Worm (Caenorhabditis elegans) whole organism, L3 larva: ENCODE results near the gene cutl-15.
A peak's percentile ranks its signal among the peaks of the same experiment; 100 is the strongest.

ENCODE experiments used
- R02D3.7 ChIP-seq: fragments of 150-350 bp; optimal IDR thresholded peaks from 2 replicates; lab custom pipeline; 2014; ENCODE audit warnings: missing biosample characterization, missing genetic modification characterization
- ZK546.5 ChIP-seq: sonication (generic microtip); optimal IDR thresholded peaks from 2 replicates; lab custom pipeline; 2017; ENCODE audit warnings: missing biosample characterization, missing genetic modification characterization
- ama-1 ChIP-seq: fragments of 150-350 bp; optimal IDR thresholded peaks from 2 replicates; lab custom pipeline; 2018
- ceh-16 ChIP-seq: sonication (generic microtip); optimal IDR thresholded peaks from 2 replicates; lab custom pipeline; 2017; ENCODE audit warnings: missing biosample characterization, missing genetic modification characterization
- ceh-28 ChIP-seq: fragments of 150-350 bp; optimal IDR thresholded peaks from 2 replicates; lab custom pipeline; 2014; ENCODE audit warnings: missing biosample characterization, missing genetic modification reagents, missing genetic modification characterization
- daf-12 ChIP-seq: fragments of 150-350 bp; optimal IDR thresholded peaks from 2 replicates; lab custom pipeline; 2014; ENCODE audit warnings: missing biosample characterization, missing genetic modification reagents, missing genetic modification characterization
- egl-27 ChIP-seq: sonication (generic microtip); optimal IDR thresholded peaks from 4 replicates; lab custom pipeline; 2017; ENCODE audit warnings: missing biosample characterization, missing genetic modification reagents, missing genetic modification characterization
- egl-5 ChIP-seq: fragments of 150-350 bp; optimal IDR thresholded peaks from 2 replicates; lab custom pipeline; 2017; ENCODE audit warnings: missing biosample characterization, missing genetic modification reagents, missing genetic modification characterization, inconsistent platforms
- elt-1 ChIP-seq: fragments of 150-350 bp; optimal IDR thresholded peaks from 2 replicates; lab custom pipeline; 2014; ENCODE audit warnings: missing biosample characterization, missing genetic modification characterization
- elt-2 ChIP-seq: sonication (generic microtip); optimal IDR thresholded peaks from 2 replicates; lab custom pipeline; 2016; ENCODE audit warnings: missing genetic modification reagents, mild to moderate bottlenecking, missing genetic modification characterization, missing compliant biosample characterization
- eor-1 ChIP-seq, 2 experiments: fragments of 150-350 bp; optimal IDR thresholded peaks; 2 replicates each; lab custom pipeline; 2014 to 2018; ENCODE audit warnings: missing biosample characterization in 2 of 2, missing genetic modification characterization in 2 of 2
- fkh-10 ChIP-seq: sonication (generic microtip); optimal IDR thresholded peaks from 2 replicates; lab custom pipeline; 2017; ENCODE audit warnings: missing biosample characterization, missing genetic modification reagents, missing genetic modification characterization
- fkh-2 ChIP-seq: fragments of 150-350 bp; optimal IDR thresholded peaks from 2 replicates; lab custom pipeline; 2014; ENCODE audit warnings: missing biosample characterization, missing genetic modification reagents, missing genetic modification characterization
- jun-1 ChIP-seq: fragments of 150-350 bp; optimal IDR thresholded peaks from 2 replicates; lab custom pipeline; 2014; ENCODE audit warnings: missing biosample characterization, missing genetic modification reagents, missing genetic modification characterization
- lin-15B ChIP-seq: fragments of 150-350 bp; optimal IDR thresholded peaks from 2 replicates; lab custom pipeline; 2014; ENCODE audit warnings: missing biosample characterization, missing genetic modification characterization
- lin-39 ChIP-seq: fragments of 150-350 bp; optimal IDR thresholded peaks from 2 replicates; lab custom pipeline; 2018; ENCODE audit warnings: missing biosample characterization, missing genetic modification reagents, missing genetic modification characterization
- lsy-12 ChIP-seq: sonication (generic microtip); optimal IDR thresholded peaks from 2 replicates; lab custom pipeline; 2016; ENCODE audit warnings: mild to moderate bottlenecking, missing genetic modification characterization, missing compliant biosample characterization
- nfya-1 ChIP-seq: sonication (generic microtip); optimal IDR thresholded peaks from 2 replicates; lab custom pipeline; 2017; ENCODE audit warnings: missing genetic modification characterization, mild to moderate bottlenecking, missing compliant biosample characterization, antibody characterized with exemption, moderate library complexity; ENCODE audit not compliant: insufficient read depth
- nhr-12 ChIP-seq: fragments of 150-350 bp; optimal IDR thresholded peaks from 2 replicates; lab custom pipeline; 2014; ENCODE audit warnings: missing biosample characterization, missing genetic modification characterization
- nhr-23 ChIP-seq: fragments of 150-350 bp; optimal IDR thresholded peaks from 2 replicates; lab custom pipeline; 2014; ENCODE audit warnings: missing biosample characterization, missing genetic modification reagents, missing genetic modification characterization
- nhr-237 ChIP-seq: fragments of 150-350 bp; optimal IDR thresholded peaks from 2 replicates; lab custom pipeline; 2014; ENCODE audit warnings: missing biosample characterization, missing genetic modification characterization
- nhr-25 ChIP-seq: sonication (generic microtip); optimal IDR thresholded peaks from 2 replicates; lab custom pipeline; 2017; ENCODE audit warnings: missing biosample characterization, missing genetic modification characterization
- nhr-28 ChIP-seq: fragments of 150-350 bp; optimal IDR thresholded peaks from 2 replicates; lab custom pipeline; 2014; ENCODE audit warnings: missing biosample characterization, missing genetic modification characterization
- nhr-43 ChIP-seq: sonication (generic microtip); optimal IDR thresholded peaks from 2 replicates; lab custom pipeline; 2016; ENCODE audit warnings: mild to moderate bottlenecking, missing genetic modification characterization, missing compliant biosample characterization; ENCODE audit not compliant: poor library complexity, severe bottlenecking
- nhr-76 ChIP-seq: fragments of 150-350 bp; sonication (generic microtip); optimal IDR thresholded peaks from 5 replicates; lab custom pipeline; 2014; ENCODE audit warnings: missing biosample characterization, missing genetic modification characterization
- nhr-77 ChIP-seq: fragments of 150-350 bp; optimal IDR thresholded peaks from 2 replicates; lab custom pipeline; 2014; ENCODE audit warnings: missing biosample characterization, missing genetic modification characterization
- pha-4 ChIP-seq: fragments of 150-350 bp; optimal IDR thresholded peaks from 2 replicates; lab custom pipeline; 2014; ENCODE audit warnings: missing biosample characterization, missing genetic modification reagents, missing genetic modification characterization
- sea-2 ChIP-seq: fragments of 150-350 bp; sonication (generic microtip); optimal IDR thresholded peaks from 4 replicates; lab custom pipeline; 2014; ENCODE audit warnings: missing biosample characterization, missing genetic modification reagents, missing genetic modification characterization
- tbx-2 ChIP-seq: sonication (generic microtip); optimal IDR thresholded peaks from 2 replicates; lab custom pipeline; 2016; ENCODE audit warnings: mild to moderate bottlenecking, missing genetic modification characterization, missing compliant biosample characterization
- unc-39 ChIP-seq: sonication (generic microtip); optimal IDR thresholded peaks from 4 replicates; lab custom pipeline; 2017; ENCODE audit warnings: missing biosample characterization, missing genetic modification characterization
- zag-1 ChIP-seq: fragments of 150-350 bp; optimal IDR thresholded peaks from 2 replicates; lab custom pipeline; 2014; ENCODE audit warnings: missing biosample characterization, missing genetic modification characterization
- ztf-11 ChIP-seq: fragments of 150-350 bp; optimal IDR thresholded peaks from 2 replicates; lab custom pipeline; 2014; ENCODE audit warnings: missing biosample characterization, missing genetic modification characterization

The cutl-15 gene

DNA sequence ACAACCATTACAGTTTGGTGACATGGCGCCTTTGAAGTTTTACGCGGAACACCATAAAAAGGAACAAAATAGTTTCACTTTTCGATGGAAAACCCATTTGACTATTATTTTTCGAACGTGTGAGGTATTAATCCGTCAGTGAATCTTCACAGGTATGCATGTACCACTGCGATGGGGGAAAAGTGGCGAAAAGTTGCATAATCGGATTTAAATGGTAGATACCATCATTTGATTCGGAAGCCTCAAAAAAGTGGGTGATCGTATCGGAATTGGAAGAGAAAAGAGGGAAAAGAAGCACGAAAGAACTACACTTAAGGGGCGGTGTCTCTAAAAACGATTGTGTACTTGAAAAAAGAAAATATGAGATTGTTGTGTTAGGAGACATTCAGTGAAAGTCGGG lies 6.2 kb upstream of the cutl-15 start:
- TF ChIP-seq fkh-2 (tag; lab: Kevin White, UChicago) = no peak
- TF ChIP-seq daf-12 = no peak
- peak; percentile 8 for TF ChIP-seq nhr-25 (tag; lab: Kevin White, UChicago)
- peak; percentile 64 for TF ChIP-seq elt-1

- TF ChIP-seq ceh-16 (tag; lab: Kevin White, UChicago) = no peak
- TF ChIP-seq nhr-76 = no peak
- TF ChIP-seq elt-2 (tag; lab: Kevin White, UChicago) = no peak
- TF ChIP-seq tbx-2 (tag; lab: Kevin White, UChicago) = no peak
- TF ChIP-seq ama-1 (lab: Kevin White, UChicago) = no peak
- no peak for TF ChIP-seq ztf-11 (tag; lab: Kevin White, UChicago)
- no peak for TF ChIP-seq lsy-12 (tag; lab: Kevin White, UChicago)
- no peak for TF ChIP-seq nhr-77 (tag; lab: Kevin White, UChicago)
- TF ChIP-seq egl-5 (tag; lab: Kevin White, UChicago) = no peak
- no peak for TF ChIP-seq ZK546.5 (tag; lab: Kevin White, UChicago)
- TF ChIP-seq unc-39 (tag; lab: Kevin White, UChicago) = no peak
- TF ChIP-seq lin-39 (tag; lab: Kevin White, UChicago) = no peak
- no peak for TF ChIP-seq jun-1
- TF ChIP-seq nhr-12 (tag; lab: Kevin White, UChicago) = no peak
- no peak for TF ChIP-seq nfya-1
- TF ChIP-seq R02D3.7 (tag; lab: Kevin White, UChicago) = no peak
These were observed 3.8 kb upstream of the cutl-15 start for ce11 chrII:8951270-8951669.

ce11 chrII:8948640-8949039 lies 1.2 kb upstream of the cutl-15 start:
- TF ChIP-seq nhr-237 (no peak), nhr-12 (tag; lab: Kevin White, UChicago) (no peak), egl-5 (tag; lab: Kevin White, UChicago) (no peak), egl-27 (no peak), nhr-28 (tag; lab: Kevin White, UChicago) (no peak), elt-2 (tag; lab: Kevin White, UChicago) (no peak), nhr-43 (tag; lab: Kevin White, UChicago) (no peak), fkh-10 (GFP tag; lab: Kevin White, UChicago) (no peak), lsy-12 (tag; lab: Kevin White, UChicago) (no peak), ceh-28 (tag; lab: Kevin White, UChicago) (no peak), sea-2 (GFP tag; lab: Kevin White, UChicago) (no peak), zag-1 (no peak), lin-15B (tag; lab: Kevin White, UChicago) (no peak), ama-1 (lab: Kevin White, UChicago) (no peak), nhr-23 (no peak)

DNA sequence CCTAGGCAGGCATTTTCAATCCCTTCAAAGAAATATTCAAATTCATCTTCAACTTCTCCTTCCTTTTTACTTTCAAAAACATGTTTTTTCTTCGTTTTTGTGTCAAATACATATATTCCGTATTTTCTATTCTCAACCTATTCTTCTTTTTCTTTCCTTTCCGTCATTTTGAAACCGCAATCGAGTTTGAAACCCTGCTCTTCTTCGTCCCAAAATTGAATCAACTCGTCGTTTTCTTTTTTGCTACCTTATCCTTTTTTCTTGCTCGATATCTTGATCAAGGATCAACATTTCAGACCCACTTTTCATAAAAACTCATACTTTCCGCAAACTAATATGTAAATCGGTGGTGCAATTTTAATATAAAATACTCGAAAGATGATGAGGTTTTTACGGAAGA lies 2.3 kb downstream of the cutl-15 start:
- TF ChIP-seq eor-1 (tag; optimal IDR thresholded peaks at IDR 0.05; lab: Kevin White, UChicago) (no peak), daf-12 (no peak), nhr-77 (tag; lab: Kevin White, UChicago) (no peak), tbx-2 (tag; lab: Kevin White, UChicago) (no peak), fkh-10 (GFP tag; lab: Kevin White, UChicago) (peak; percentile 68), jun-1 (no peak)
- TF ChIP-seq, all 47 proteins: peak for 1

- TF ChIP-seq elt-1 = peak; percentile 61
- TF ChIP-seq nfya-1 = peak; percentile 35
- peak; percentile 29 for TF ChIP-seq lin-15B (tag; lab: Kevin White, UChicago)
- TF ChIP-seq pha-4 = peak; percentile 86
- no peak for TF ChIP-seq R02D3.7 (tag; lab: Kevin White, UChicago)
- peak; percentile 7 for TF ChIP-seq nhr-25 (tag; lab: Kevin White, UChicago)
These were observed 7.0 kb downstream of the cutl-15 start, which contains the start of the genes set-17 and T21B10.4 for ce11 chrII:8940362-8940940. Gene set-17 (minus strand): TSS chrII:8940488. Gene T21B10.4 (plus strand): TSS chrII:8940894.
